Worm (Caenorhabditis elegans) whole organism, L4 larva: Measurements from ENCODE around the gene C16A3.2.
A peak's percentile ranks its signal among the peaks of the same experiment; 100 is the strongest.

Source experiments
- T20F7.1 ChIP-seq: fragments of 200-800 bp; sonication (Bioruptor generic); optimal IDR thresholded peaks from 2 replicates; lab custom pipeline; 2018; ENCODE audit warnings: mild to moderate bottlenecking, missing genetic modification characterization, missing compliant biosample characterization
- T26A8.4 ChIP-seq: fragments of 200-800 bp; sonication (Bioruptor generic); IDR thresholded peaks from 2 replicates; pipeline ENCODE4 v1.3.6; 2022; ENCODE audit warnings: missing genetic modification characterization, missing compliant biosample characterization
- Y48G9A.11 ChIP-seq: fragments of 200-800 bp; sonication (Bioruptor generic); IDR thresholded peaks from 2 replicates; pipeline ENCODE4 v1.3.6; 2022; ENCODE audit warnings: missing genetic modification reagents, missing genetic modification characterization, missing compliant biosample characterization
- ZK337.2 ChIP-seq: fragments of 200-800 bp; sonication (Bioruptor generic); IDR thresholded peaks from 2 replicates; pipeline ENCODE4 v1.3.6; 2022; ENCODE audit warnings: missing genetic modification reagents, missing genetic modification characterization, missing compliant biosample characterization
- ZK546.5 ChIP-seq, 2 experiments: sonication (generic microtip); optimal IDR thresholded peaks; 2 replicates each; lab custom pipeline; 2017; ENCODE audit warnings: missing biosample characterization in 2 of 2, missing genetic modification characterization in 2 of 2
- aha-1 ChIP-seq: fragments of 150-350 bp; peaks from one replicate; lab custom pipeline; 2014; ENCODE audit warnings: missing biosample characterization, missing genetic modification characterization
- arid-1 ChIP-seq: fragments of 200-800 bp; sonication (Bioruptor generic); conservative IDR thresholded peaks from 2 replicates; pipeline ENCODE4 v1.3.6; 2022; ENCODE audit warnings: missing genetic modification reagents, missing genetic modification characterization, missing compliant biosample characterization
- ceh-28 ChIP-seq: fragments of 150-350 bp; optimal IDR thresholded peaks from 2 replicates; lab custom pipeline; 2014; ENCODE audit warnings: missing biosample characterization, missing genetic modification reagents, missing genetic modification characterization
- ceh-32 ChIP-seq: sonication (generic microtip); optimal IDR thresholded peaks from 2 replicates; lab custom pipeline; 2016; ENCODE audit warnings: mild to moderate bottlenecking, missing genetic modification characterization, missing compliant biosample characterization; ENCODE audit not compliant: poor library complexity
- ceh-62 ChIP-seq: sonication (generic microtip); optimal IDR thresholded peaks from 2 replicates; lab custom pipeline; 2017; ENCODE audit warnings: missing biosample characterization, missing genetic modification characterization
- ces-1 ChIP-seq: fragments of 150-350 bp; sonication (generic microtip); optimal IDR thresholded peaks from 4 replicates; lab custom pipeline; 2014; ENCODE audit warnings: missing biosample characterization, missing genetic modification reagents, missing genetic modification characterization
- daf-16 ChIP-seq, 3 experiments: sonication (generic microtip); optimal IDR thresholded peaks; 2 replicates each; lab custom pipeline; 2016 to 2017; ENCODE audit warnings: missing genetic modification characterization in 3 of 3, missing genetic modification reagents in 3 of 3, mild to moderate bottlenecking in 2 of 3, missing compliant biosample characterization in 2 of 3, missing biosample characterization in 1 of 3, moderate library complexity in 1 of 3
- dmd-6 ChIP-seq: fragments of 200-800 bp; sonication (Bioruptor generic); IDR thresholded peaks from 2 replicates; pipeline ENCODE4 v1.3.6; 2022; ENCODE audit warnings: missing genetic modification reagents, missing genetic modification characterization, missing compliant biosample characterization
- dve-1 ChIP-seq: sonication (generic microtip); optimal IDR thresholded peaks from 2 replicates; lab custom pipeline; 2017; ENCODE audit warnings: antibody characterized with exemption, mild to moderate bottlenecking, missing genetic modification characterization, missing compliant biosample characterization; ENCODE audit not compliant: insufficient read depth
- fkh-10 ChIP-seq: fragments of 150-350 bp; optimal IDR thresholded peaks from 2 replicates; lab custom pipeline; 2014; ENCODE audit warnings: missing biosample characterization, missing genetic modification reagents, missing genetic modification characterization
- hlh-30 ChIP-seq: sonication (generic microtip); optimal IDR thresholded peaks from 2 replicates; lab custom pipeline; 2017; ENCODE audit warnings: antibody characterized with exemption, mild to moderate bottlenecking, missing genetic modification characterization, missing compliant biosample characterization; ENCODE audit not compliant: insufficient read depth
- lim-7 ChIP-seq: fragments of 200-800 bp; sonication (Bioruptor generic); IDR thresholded peaks from 2 replicates; pipeline ENCODE4 v1.3.6; 2022; ENCODE audit warnings: missing genetic modification characterization, missing compliant biosample characterization
- lin-13 ChIP-seq: fragments of 150-350 bp; optimal IDR thresholded peaks from 2 replicates; lab custom pipeline; 2014; ENCODE audit warnings: missing biosample characterization, missing genetic modification reagents, missing genetic modification characterization
- lin-39 ChIP-seq: fragments of 150-350 bp; optimal IDR thresholded peaks from 2 replicates; lab custom pipeline; 2014; ENCODE audit warnings: missing biosample characterization, missing genetic modification reagents, missing genetic modification characterization
- lsy-2 ChIP-seq, 2 experiments: fragments of 150-350 bp in 1 of 2; sonication (generic microtip) in 1 of 2; optimal IDR thresholded peaks; 2 replicates each; lab custom pipeline; 2014 to 2017; ENCODE audit warnings: missing biosample characterization in 2 of 2, missing genetic modification characterization in 2 of 2
- madf-5 ChIP-seq, 2 experiments: fragments of 200-800 bp; sonication (Bioruptor generic); IDR thresholded peaks; 2 replicates each; pipeline ENCODE4 v1.3.6; 2022; ENCODE audit warnings: missing compliant biosample characterization in 2 of 2, missing genetic modification characterization in 2 of 2
- mdl-1 ChIP-seq, 2 experiments: fragments of 150-350 bp in 1 of 2; sonication (generic microtip) in 1 of 2; optimal IDR thresholded peaks; 2 replicates each; lab custom pipeline; 2014 to 2017; ENCODE audit warnings: missing biosample characterization in 2 of 2, missing genetic modification characterization in 2 of 2
- mdt-29 ChIP-seq: fragments of 200-800 bp; sonication (Bioruptor generic); IDR thresholded peaks from 2 replicates; pipeline ENCODE4 v1.3.6; 2022; ENCODE audit warnings: missing genetic modification reagents, missing genetic modification characterization, missing compliant biosample characterization
- mep-1 ChIP-seq: fragments of 150-350 bp; sonication (generic microtip); optimal IDR thresholded peaks from 3 replicates; lab custom pipeline; 2014; ENCODE audit warnings: missing biosample characterization, missing genetic modification characterization
- mes-2 ChIP-seq: sonication (generic microtip); optimal IDR thresholded peaks from 2 replicates; lab custom pipeline; 2016; ENCODE audit warnings: missing genotype, mild to moderate bottlenecking, missing genetic modification characterization, missing compliant biosample characterization; ENCODE audit not compliant: poor library complexity, severe bottlenecking
- mxl-2 ChIP-seq: fragments of 200-800 bp; sonication (Bioruptor generic); conservative IDR thresholded peaks from 2 replicates; pipeline ENCODE4 v1.3.6; 2022; ENCODE audit warnings: missing genetic modification reagents, missing genetic modification characterization, missing compliant biosample characterization
- mxl-3 ChIP-seq: fragments of 200-800 bp; sonication (Bioruptor generic); optimal IDR thresholded peaks from 2 replicates; lab custom pipeline; 2018; ENCODE audit warnings: mild to moderate bottlenecking, missing genetic modification characterization, missing compliant biosample characterization
- nhr-102 ChIP-seq: sonication (generic microtip); optimal IDR thresholded peaks from 2 replicates; lab custom pipeline; 2016; ENCODE audit warnings: mild to moderate bottlenecking, missing genetic modification characterization, moderate library complexity, missing compliant biosample characterization
- nhr-11 ChIP-seq: fragments of 150-350 bp; optimal IDR thresholded peaks from 2 replicates; lab custom pipeline; 2014; ENCODE audit warnings: missing biosample characterization, missing genetic modification characterization
- nhr-25 ChIP-seq: sonication (generic microtip); optimal IDR thresholded peaks from 2 replicates; lab custom pipeline; 2017; ENCODE audit warnings: missing genetic modification characterization, mild to moderate bottlenecking, missing compliant biosample characterization, antibody characterized with exemption, moderate library complexity, borderline replicate concordance; ENCODE audit not compliant: insufficient read depth
- nhr-77 ChIP-seq: fragments of 150-350 bp; optimal IDR thresholded peaks from 2 replicates; lab custom pipeline; 2014; ENCODE audit warnings: missing biosample characterization, missing genetic modification characterization
- pha-4 ChIP-seq, 2 experiments: fragments of 150-350 bp in 1 of 2; fragments of 200-800 bp in 1 of 2; sonication (Bioruptor generic) in 1 of 2; IDR thresholded peaks in 1 of 2; optimal IDR thresholded peaks in 1 of 2; 2 replicates each; pipeline versions ENCODE4 v1.3.6 to Lab custom; 2014 to 2022; ENCODE audit warnings: missing genetic modification characterization in 2 of 2, missing genetic modification reagents in 2 of 2, missing biosample characterization in 1 of 2, missing compliant biosample characterization in 1 of 2
- pqm-1 ChIP-seq: sonication (generic microtip); optimal IDR thresholded peaks from 2 replicates; lab custom pipeline; 2017; ENCODE audit warnings: missing biosample characterization, missing genetic modification characterization
- rbr-2 ChIP-seq: sonication (generic microtip); optimal IDR thresholded peaks from 2 replicates; lab custom pipeline; 2016; ENCODE audit warnings: missing genotype, missing genetic modification characterization, missing compliant biosample characterization
- snpc-1.2 ChIP-seq: fragments of 200-800 bp; sonication (Bioruptor generic); IDR thresholded peaks from 2 replicates; pipeline ENCODE4 v1.3.6; 2022; ENCODE audit warnings: missing genetic modification reagents, missing genetic modification characterization, missing compliant biosample characterization
- spr-1 ChIP-seq: sonication (generic microtip); optimal IDR thresholded peaks from 2 replicates; lab custom pipeline; 2016; ENCODE audit warnings: mild to moderate bottlenecking, missing genetic modification characterization, missing compliant biosample characterization
- spr-3 ChIP-seq: fragments of 200-800 bp; sonication (Bioruptor generic); optimal IDR thresholded peaks from 2 replicates; lab custom pipeline; 2018; ENCODE audit warnings: mild to moderate bottlenecking, missing genetic modification characterization, missing compliant biosample characterization
- unc-39 ChIP-seq: sonication (generic microtip); optimal IDR thresholded peaks from 2 replicates; lab custom pipeline; 2017; ENCODE audit warnings: missing biosample characterization, missing genetic modification characterization
- vab-7 ChIP-seq: fragments of 200-800 bp; sonication (Bioruptor generic); IDR thresholded peaks from 2 replicates; pipeline ENCODE4 v1.3.6; 2022; ENCODE audit warnings: missing genetic modification reagents, missing genetic modification characterization, missing compliant biosample characterization
- zip-2 ChIP-seq: fragments of 150-350 bp; optimal IDR thresholded peaks from 2 replicates; lab custom pipeline; 2014; ENCODE audit warnings: missing biosample characterization, missing genetic modification characterization
- ztf-7 ChIP-seq: fragments of 150-350 bp; optimal IDR thresholded peaks from 2 replicates; lab custom pipeline; 2014; ENCODE audit warnings: missing biosample characterization, missing genetic modification characterization

C16A3.2 gene

DNA sequence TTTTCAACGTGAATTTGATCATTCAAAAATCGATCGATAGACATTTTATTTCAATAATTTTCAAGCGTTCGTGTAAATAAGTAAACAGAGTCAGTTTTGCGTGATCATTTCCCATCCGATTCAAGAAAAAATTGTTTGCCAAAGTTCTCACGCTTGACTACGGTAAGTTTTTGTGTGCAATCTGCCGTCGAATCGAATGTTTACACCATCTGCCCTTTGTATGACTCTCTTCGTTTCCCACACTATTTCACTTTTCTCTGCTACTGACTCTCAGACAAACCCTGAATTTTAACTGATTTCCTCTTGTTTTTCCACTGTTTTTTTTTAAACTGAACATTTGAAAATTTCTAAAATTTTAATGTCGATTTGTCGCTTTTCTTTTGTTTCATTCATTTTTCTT lies 44.9 kb upstream of the C16A3.2 start (continued):
- peak; percentile 65; the same call in 1 of the 2 replicates for TF ChIP-seq pha-4 (GFP tag; IDR thresholded peaks at IDR 0.05; lab: Robert Waterston, UW)
- TF ChIP-seq pha-4 (tag; optimal IDR thresholded peaks at IDR 0.05; lab: Kevin White, UChicago), result peak; percentile 8
- TF ChIP-seq ZK546.5 (tag; optimal IDR thresholded peaks at IDR 0.05; lab: Kevin White, UChicago), result peak in 1 of 2 experiments; percentile 14
- peak; percentile 44 for TF ChIP-seq fkh-10 (GFP tag; lab: Kevin White, UChicago)
- TF ChIP-seq mdl-1 (tag; optimal IDR thresholded peaks at IDR 0.05; lab: Kevin White, UChicago), result peak in 1 of 2 experiments; percentile 78
- peak; percentile 55 for TF ChIP-seq T20F7.1 (GFP tag; lab: Kevin White, UChicago)
- peak; percentile 37 for TF ChIP-seq ztf-7 (tag; lab: Kevin White, UChicago)
- no peak for TF ChIP-seq ces-1
- TF ChIP-seq dve-1 (tag; lab: Kevin White, UChicago), result peak; percentile 59
- TF ChIP-seq ZK337.2, result no peak
- no peak for TF ChIP-seq pqm-1 (tag; lab: Kevin White, UChicago)
- TF ChIP-seq lin-39 (tag; lab: Kevin White, UChicago), result no peak
- TF ChIP-seq nhr-77 (tag; lab: Kevin White, UChicago), result peak; percentile 60
- TF ChIP-seq nhr-102 (tag; lab: Kevin White, UChicago), result no peak
- TF ChIP-seq Y48G9A.11 (GFP tag; lab: Robert Waterston, UW), result 0 out of 2 replicates have a peak, but pooled peaks have one; percentile 37
- TF ChIP-seq rbr-2, result peak; percentile 63
- no peak for TF ChIP-seq ceh-62 (tag; lab: Kevin White, UChicago)
- peak; percentile 66 for TF ChIP-seq T26A8.4
- no peak for TF ChIP-seq spr-3
- TF ChIP-seq vab-7, result no peak
- TF ChIP-seq hlh-30 (tag; lab: Kevin White, UChicago), result peak; percentile 71
- peak; percentile 93 to 98 for TF ChIP-seq lsy-2 (tag; optimal IDR thresholded peaks at IDR 0.05; lab: Kevin White, UChicago)
- TF ChIP-seq nhr-11 (tag; lab: Kevin White, UChicago), result peak; percentile 78
- TF ChIP-seq daf-16 (GFP tag; optimal IDR thresholded peaks at IDR 0.05; lab: Kevin White, UChicago), result peak in 1 of 2 experiments; percentile 66
- peak; percentile 64 for TF ChIP-seq daf-16 (tag; optimal IDR thresholded peaks at IDR 0.05; lab: Kevin White, UChicago)
- TF ChIP-seq spr-1 (tag; lab: Kevin White, UChicago), result no peak
- TF ChIP-seq mdt-29, result peak; percentile 58; the same call in 1 of the 2 replicates
- TF ChIP-seq mxl-2 (GFP tag; lab: Robert Waterston, UW), result no peak
- TF ChIP-seq mes-2 (tag; lab: Kevin White, UChicago), result peak; percentile 87
- TF ChIP-seq zip-2 (tag; lab: Kevin White, UChicago), result no peak
- TF ChIP-seq madf-5 (GFP tag; IDR thresholded peaks at IDR 0.05; lab: Robert Waterston, UW), result no peak
- no peak for TF ChIP-seq ceh-32 (tag; lab: Kevin White, UChicago)
- peak; percentile 85 for TF ChIP-seq lin-13 (GFP tag; lab: Kevin White, UChicago)
- peak; percentile 87 for TF ChIP-seq mep-1 (tag; lab: Kevin White, UChicago)
- TF ChIP-seq nhr-25, result peak; percentile 71
- peak; percentile 69 for TF ChIP-seq dmd-6 (GFP tag; lab: Robert Waterston, UW)
- TF ChIP-seq arid-1 (GFP tag; lab: Robert Waterston, UW), result 0 out of 2 replicates have a peak, but pooled peaks have one; percentile 39
- TF ChIP-seq mxl-3 (GFP tag; lab: Kevin White, UChicago), result peak; percentile 56

- no peak for TF ChIP-seq unc-39 (tag; lab: Kevin White, UChicago)
- TF ChIP-seq pha-4 (GFP tag; IDR thresholded peaks at IDR 0.05; lab: Robert Waterston, UW), result no peak
- peak; percentile 8 for TF ChIP-seq pha-4 (tag; optimal IDR thresholded peaks at IDR 0.05; lab: Kevin White, UChicago)
- TF ChIP-seq mdt-29, result no peak
- TF ChIP-seq snpc-1.2 (GFP tag; lab: Robert Waterston, UW), result no peak
- no peak for TF ChIP-seq pqm-1 (tag; lab: Kevin White, UChicago)
- no peak for TF ChIP-seq daf-16 (GFP tag; optimal IDR thresholded peaks at IDR 0.05; lab: Kevin White, UChicago)
- TF ChIP-seq daf-16 (tag; optimal IDR thresholded peaks at IDR 0.05; lab: Kevin White, UChicago), result peak; percentile 87
- TF ChIP-seq lim-7 (GFP tag; lab: Robert Waterston, UW), result no peak
- TF ChIP-seq aha-1, result peak; percentile 2
- no peak for TF ChIP-seq ceh-28 (tag; lab: Kevin White, UChicago)
- TF ChIP-seq ceh-32 (tag; lab: Kevin White, UChicago), result no peak
Measured at ce11 chrIII:6345968-6346498, 43.6 kb upstream of the C16A3.2 start, which contains the start of the genes trmt-10C.2 and C56G2.22. TSS of gene trmt-10C.2 (plus strand) at chrIII:6346281. TSS of gene C56G2.22 (plus strand) at chrIII:6346448.
